Worm (Caenorhabditis elegans) whole organism, young adult: ENCODE measurements around the gene fbxb-74.

Experiments
- B0019.2 ChIP-seq: fragments of 200-800 bp; sonication (Bioruptor generic); conservative IDR thresholded peaks from 2 replicates; pipeline ENCODE4 v1.3.6; 2022; ENCODE audit warnings: missing genetic modification reagents, missing genetic modification characterization, missing compliant biosample characterization
- B0035.1 ChIP-seq: sonication (generic microtip); optimal IDR thresholded peaks from 2 replicates; lab custom pipeline; 2016; ENCODE audit warnings: missing genetic modification characterization, mild to moderate bottlenecking, missing compliant biosample characterization, missing genotype, missing genetic modification reagents
- F23B12.7 ChIP-seq: sonication (generic microtip); optimal IDR thresholded peaks from 2 replicates; lab custom pipeline; 2017; ENCODE audit warnings: missing genetic modification characterization, mild to moderate bottlenecking, missing compliant biosample characterization, antibody characterized with exemption, moderate library complexity; ENCODE audit not compliant: insufficient read depth
- F52B5.7 ChIP-seq: sonication (generic microtip); optimal IDR thresholded peaks from 2 replicates; lab custom pipeline; 2016; ENCODE audit warnings: mild to moderate bottlenecking, missing genetic modification characterization, missing compliant biosample characterization
- K12H6.12 ChIP-seq: fragments of 200-800 bp; sonication (Bioruptor generic); optimal IDR thresholded peaks from 2 replicates; lab custom pipeline; 2018; ENCODE audit warnings: mild to moderate bottlenecking, missing genetic modification characterization, missing compliant biosample characterization
- Y95B8A.8 ChIP-seq: fragments of 200-800 bp; sonication (Bioruptor generic); IDR thresholded peaks from 2 replicates; pipeline ENCODE4 v1.3.6; 2022; ENCODE audit warnings: missing genetic modification reagents, missing genetic modification characterization, missing compliant biosample characterization
- aptf-3 ChIP-seq: fragments of 200-800 bp; sonication (Bioruptor generic); IDR thresholded peaks from 2 replicates; pipeline ENCODE4 v1.3.6; 2022; ENCODE audit warnings: missing genetic modification characterization, missing compliant biosample characterization
- atf-7 ChIP-seq: sonication (generic microtip); optimal IDR thresholded peaks from 2 replicates; lab custom pipeline; 2017; ENCODE audit warnings: mild to moderate bottlenecking, missing genetic modification characterization, missing compliant biosample characterization
- athp-1 ChIP-seq: sonication (generic microtip); optimal IDR thresholded peaks from 2 replicates; lab custom pipeline; 2017; ENCODE audit warnings: mild to moderate bottlenecking, missing genetic modification characterization, missing compliant biosample characterization
- bed-1 ChIP-seq: fragments of 200-800 bp; sonication (Bioruptor generic); IDR thresholded peaks from 2 replicates; pipeline ENCODE4 v1.3.6; 2022; ENCODE audit warnings: missing genetic modification reagents, missing genetic modification characterization, missing compliant biosample characterization
- ccch-3 ChIP-seq: fragments of 200-800 bp; sonication (Bioruptor generic); optimal IDR thresholded peaks from 2 replicates; lab custom pipeline; 2018; ENCODE audit warnings: mild to moderate bottlenecking, missing genetic modification characterization, missing compliant biosample characterization
- ceh-100 ChIP-seq: fragments of 200-800 bp; sonication (Bioruptor generic); IDR thresholded peaks from 2 replicates; pipeline ENCODE4 v1.3.6; 2022; ENCODE audit warnings: missing genetic modification reagents, missing genetic modification characterization, missing compliant biosample characterization
- ceh-27 ChIP-seq: fragments of 200-800 bp; sonication (Bioruptor generic); optimal IDR thresholded peaks from 2 replicates; lab custom pipeline; 2018; ENCODE audit warnings: mild to moderate bottlenecking, missing genetic modification characterization, moderate library complexity, missing compliant biosample characterization
- ceh-40 ChIP-seq: fragments of 200-800 bp; sonication (Bioruptor generic); IDR thresholded peaks from 2 replicates; pipeline ENCODE4 v1.3.6; 2022; ENCODE audit warnings: missing genetic modification characterization, missing compliant biosample characterization
- ceh-91 ChIP-seq: fragments of 200-800 bp; sonication (Bioruptor generic); IDR thresholded peaks from 2 replicates; pipeline ENCODE4 v1.3.6; 2022; ENCODE audit warnings: missing genetic modification reagents, missing genetic modification characterization, missing compliant biosample characterization
- chd-7 ChIP-seq: sonication (generic microtip); optimal IDR thresholded peaks from 2 replicates; lab custom pipeline; 2016; ENCODE audit warnings: mild to moderate bottlenecking, missing genetic modification characterization, moderate library complexity, missing compliant biosample characterization
- dox-1 ChIP-seq: fragments of 200-800 bp; sonication (Bioruptor generic); IDR thresholded peaks from 2 replicates; pipeline ENCODE4 v1.3.6; 2022; ENCODE audit warnings: missing genetic modification reagents, missing genetic modification characterization, missing compliant biosample characterization
- ets-4 ChIP-seq: fragments of 200-800 bp; sonication (Bioruptor generic); optimal IDR thresholded peaks from 2 replicates; lab custom pipeline; 2018; ENCODE audit warnings: mild to moderate bottlenecking, missing genetic modification characterization, missing compliant biosample characterization
- hlh-26 ChIP-seq: fragments of 200-800 bp; sonication (Bioruptor generic); conservative IDR thresholded peaks from 2 replicates; pipeline ENCODE4 v1.3.6; 2022; ENCODE audit warnings: missing genetic modification reagents, missing genetic modification characterization, missing compliant biosample characterization
- hrde-1 ChIP-seq: sonication (generic microtip); optimal IDR thresholded peaks from 2 replicates; lab custom pipeline; 2016; ENCODE audit warnings: missing genetic modification characterization, mild to moderate bottlenecking, missing compliant biosample characterization, moderate library complexity, missing genotype, missing genetic modification reagents, borderline replicate concordance
- hsf-1 ChIP-seq: fragments of 200-800 bp; sonication (Bioruptor generic); IDR thresholded peaks from 2 replicates; pipeline ENCODE4 v1.3.6; 2022; ENCODE audit warnings: missing genetic modification reagents, missing genetic modification characterization, missing compliant biosample characterization
- lag-1 ChIP-seq: fragments of 200-800 bp; sonication (Bioruptor generic); IDR thresholded peaks from 2 replicates; pipeline ENCODE4 v1.3.6; 2022; ENCODE audit warnings: missing genetic modification reagents, missing genetic modification characterization, missing compliant biosample characterization
- lin-40 ChIP-seq: sonication (generic microtip); optimal IDR thresholded peaks from 2 replicates; lab custom pipeline; 2016; ENCODE audit warnings: missing genetic modification characterization, mild to moderate bottlenecking, missing compliant biosample characterization, missing genotype, missing genetic modification reagents
- madf-3 ChIP-seq: fragments of 200-800 bp; sonication (Bioruptor generic); IDR thresholded peaks from 2 replicates; pipeline ENCODE4 v1.3.6; 2022; ENCODE audit warnings: missing genetic modification reagents, missing genetic modification characterization, missing compliant biosample characterization
- mes-4 ChIP-seq: sonication (generic microtip); optimal IDR thresholded peaks from 2 replicates; lab custom pipeline; 2016; ENCODE audit warnings: missing genotype, missing genetic modification characterization, missing compliant biosample characterization
- nhr-80 ChIP-seq: sonication (generic microtip); optimal IDR thresholded peaks from 2 replicates; lab custom pipeline; 2016; ENCODE audit warnings: missing genetic modification characterization, missing compliant biosample characterization
- nhr-90 ChIP-seq: sonication (generic microtip); optimal IDR thresholded peaks from 2 replicates; lab custom pipeline; 2016; ENCODE audit warnings: missing genotype, mild to moderate bottlenecking, missing genetic modification characterization, missing compliant biosample characterization
- pha-4 ChIP-seq: fragments of 150-350 bp; sonication (generic microtip); optimal IDR thresholded peaks from 2 replicates; lab custom pipeline; 2014; ENCODE audit warnings: missing biosample characterization, missing genetic modification reagents, missing genetic modification characterization
- repo-1 ChIP-seq: sonication (generic microtip); optimal IDR thresholded peaks from 2 replicates; lab custom pipeline; 2017; ENCODE audit warnings: mild to moderate bottlenecking, missing genetic modification characterization, missing compliant biosample characterization
- sdz-38 ChIP-seq: sonication (generic microtip); optimal IDR thresholded peaks from 2 replicates; lab custom pipeline; 2016; ENCODE audit warnings: missing genotype, missing genetic modification characterization, missing compliant biosample characterization
- snpc-3.4 ChIP-seq: sonication (generic microtip); optimal IDR thresholded peaks from 2 replicates; lab custom pipeline; 2017; ENCODE audit warnings: missing genetic modification characterization, mild to moderate bottlenecking, missing compliant biosample characterization, antibody characterized with exemption, moderate library complexity, missing genotype, missing genetic modification reagents
- snpc-4 ChIP-seq, 5 experiments: fragments of 150-350 bp in 1 of 5; sonication (generic microtip) in 4 of 5; optimal IDR thresholded peaks; 2 replicates each; lab custom pipeline; 2014 to 2018; ENCODE audit warnings: missing genetic modification characterization in 5 of 5, missing biosample characterization in 3 of 5, antibody characterized with exemption in 2 of 5, mild to moderate bottlenecking in 2 of 5, missing compliant biosample characterization in 2 of 5, missing genotype in 2 of 5, moderate library complexity in 2 of 5, missing genetic modification reagents in 1 of 5
- somi-1 ChIP-seq: fragments of 200-800 bp; sonication (Bioruptor generic); optimal IDR thresholded peaks from 2 replicates; lab custom pipeline; 2018; ENCODE audit warnings: mild to moderate bottlenecking, missing genetic modification characterization, missing compliant biosample characterization
- tlf-1 ChIP-seq: fragments of 200-800 bp; sonication (Bioruptor generic); optimal IDR thresholded peaks from 2 replicates; lab custom pipeline; 2018; ENCODE audit warnings: mild to moderate bottlenecking, missing genetic modification characterization, missing compliant biosample characterization
- zfh-2 ChIP-seq: fragments of 200-800 bp; sonication (Bioruptor generic); conservative IDR thresholded peaks from 2 replicates; pipeline ENCODE4 v1.3.6; 2022; ENCODE audit warnings: missing genetic modification reagents, missing genetic modification characterization, missing compliant biosample characterization
- ztf-22 ChIP-seq: fragments of 200-800 bp; sonication (Bioruptor generic); optimal IDR thresholded peaks from 2 replicates; lab custom pipeline; 2018; ENCODE audit warnings: mild to moderate bottlenecking, missing genetic modification characterization, moderate library complexity, missing compliant biosample characterization
- ztf-6 ChIP-seq: fragments of 200-800 bp; sonication (Bioruptor generic); IDR thresholded peaks from 2 replicates; pipeline ENCODE4 v1.3.6; 2022; ENCODE audit warnings: missing genetic modification reagents, missing genetic modification characterization, missing compliant biosample characterization

The fbxb-74 gene

ce11 chrIV:4423026-4423425 lies 16.1 kb downstream of the fbxb-74 start (continued):
- no peak for TF ChIP-seq F23B12.7 (tag; lab: Kevin White, UChicago)
- TF ChIP-seq somi-1 (GFP tag; lab: Kevin White, UChicago): no peak
- no peak for TF ChIP-seq pha-4 (tag; lab: Kevin White, UChicago)

DNA sequence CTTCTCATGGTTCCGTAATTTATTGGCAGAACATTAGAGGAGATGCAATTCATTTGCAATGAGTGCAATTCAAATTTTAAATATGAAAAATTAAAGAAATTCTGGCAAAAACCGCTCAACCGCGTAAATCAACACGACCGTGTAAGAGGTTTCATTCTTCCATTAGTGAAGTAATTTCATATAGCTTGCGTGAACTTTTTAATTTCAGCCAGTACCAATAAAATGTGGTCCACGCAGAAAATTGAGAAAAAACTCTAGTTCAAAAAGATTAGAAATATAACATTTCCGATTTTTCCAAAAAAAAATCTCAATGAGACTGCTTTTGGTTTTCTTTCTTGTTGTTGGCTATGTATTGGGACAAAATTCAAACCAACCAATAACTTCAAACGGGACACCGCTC lies 17.1 kb downstream of the fbxb-74 start, which contains the start of gene clec-175:
Gene clec-175, plus strand, starts transcription at position 301 of the 400 bp plus-strand sequence.
- TF ChIP-seq aptf-3 (GFP tag; lab: Robert Waterston, UW) (no peak), nhr-80 (tag; lab: Kevin White, UChicago) (no peak), pha-4 (tag; lab: Kevin White, UChicago) (no peak), ets-4 (no peak), snpc-4 (GFP tag; optimal IDR thresholded peaks at IDR 0.05; lab: Kevin White, UChicago) (no peak), snpc-4 (tag; optimal IDR thresholded peaks at IDR 0.05; lab: Kevin White, UChicago) (no peak), mes-4 (tag; lab: Kevin White, UChicago) (no peak), tlf-1 (GFP tag; lab: Kevin White, UChicago) (no peak), B0035.1 (tag; lab: Kevin White, UChicago) (no peak), snpc-3.4 (tag; lab: Kevin White, UChicago) (no peak), repo-1 (tag; lab: Kevin White, UChicago) (no peak), bed-1 (GFP tag; lab: Robert Waterston, UW) (no peak), ztf-6 (GFP tag; lab: Robert Waterston, UW) (no peak), lag-1 (no peak), ceh-100 (GFP tag; lab: Robert Waterston, UW) (no peak), B0019.2 (GFP tag; lab: Robert Waterston, UW) (no peak), sdz-38 (tag; lab: Kevin White, UChicago) (no peak), athp-1 (no peak)

DNA sequence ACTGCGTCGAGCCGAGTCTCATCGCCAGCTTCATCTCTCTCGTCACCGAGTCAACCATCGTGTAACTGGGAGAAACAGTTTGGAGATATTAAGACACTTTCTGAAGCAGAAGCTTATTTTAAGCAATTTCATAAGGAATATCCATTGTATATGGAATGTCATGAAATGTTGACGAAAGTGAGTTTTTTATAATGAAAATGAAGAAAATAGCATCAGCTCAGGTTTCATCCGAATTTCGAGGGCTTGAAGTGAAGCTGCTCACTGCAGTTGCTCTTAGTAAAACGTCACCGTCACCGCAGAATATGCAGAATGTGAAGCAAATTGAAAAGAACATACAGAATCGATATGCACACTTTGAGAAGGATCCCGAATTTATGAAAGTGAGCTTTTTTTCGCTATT lies 26.0 kb downstream of the fbxb-74 start:
- TF ChIP-seq nhr-90 (tag; lab: Kevin White, UChicago) (no peak), hrde-1 (no peak), Y95B8A.8 (GFP tag; lab: Robert Waterston, UW) (no peak), chd-7 (tag; lab: Kevin White, UChicago) (peak; percentile 46), dox-1 (GFP tag; lab: Robert Waterston, UW) (peak; percentile 33; the same call in 1 of the 2 replicates), hlh-26 (GFP tag; lab: Robert Waterston, UW) (no peak), ceh-91 (GFP tag; lab: Robert Waterston, UW) (no peak), bed-1 (GFP tag; lab: Robert Waterston, UW) (no peak), ccch-3 (GFP tag; lab: Kevin White, UChicago) (no peak), madf-3 (GFP tag; lab: Robert Waterston, UW) (no peak), aptf-3 (GFP tag; lab: Robert Waterston, UW) (no peak), K12H6.12 (no peak), ceh-40 (GFP tag; lab: Robert Waterston, UW) (no peak), B0019.2 (GFP tag; lab: Robert Waterston, UW) (no peak), lin-40 (no peak), ceh-27 (GFP tag; lab: Kevin White, UChicago) (no peak), zfh-2 (GFP tag; lab: Robert Waterston, UW) (0 out of 2 replicates have a peak, but pooled peaks have one; percentile 35), hsf-1 (GFP tag; lab: Robert Waterston, UW) (0 out of 2 replicates have a peak, but pooled peaks have one; percentile 22), ztf-22 (GFP tag; lab: Kevin White, UChicago) (no peak), nhr-80 (tag; lab: Kevin White, UChicago) (no peak), atf-7 (peak; percentile 15), F52B5.7 (peak; percentile 23)
- TF ChIP-seq, all 124 proteins: peak for 6
